Worm (Caenorhabditis elegans): ENCODE results near the gene lgc-27.

Gene lgc-27

DNA sequence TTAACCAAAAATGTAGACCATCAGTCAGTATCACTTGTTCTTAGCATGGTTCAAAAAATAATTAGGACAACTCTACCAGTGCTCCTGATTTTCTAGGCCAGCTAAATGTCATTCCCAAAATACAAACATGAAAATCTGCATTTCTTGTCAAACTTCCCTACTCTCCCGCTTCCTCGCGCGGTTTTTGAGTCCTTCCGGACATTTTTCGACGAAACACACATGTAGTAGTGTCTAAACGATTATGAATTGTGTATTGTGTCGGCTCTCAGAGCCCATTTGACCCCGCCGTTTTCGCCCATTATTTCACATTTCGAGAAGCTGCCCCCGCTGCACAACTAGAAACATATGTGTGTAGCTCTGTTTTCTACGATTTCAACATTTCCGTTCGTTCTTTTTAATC, 22.3 kb upstream of the lgc-27 start, which contains the start of gene F35D11.1:
F35D11.1 (plus strand) TSS at position 301 of the 400 bp plus-strand sequence.
- TF ChIP-seq gei-17 (GFP tag; optimal IDR thresholded peaks at IDR 0.05) = no peak
- TF ChIP-seq nhr-90 (tag; optimal IDR thresholded peaks at IDR 0.05) = no peak
- no peak for TF ChIP-seq xnd-1 (tag; optimal IDR thresholded peaks at IDR 0.05)
- no peak for TF ChIP-seq B0019.2 (GFP tag; conservative IDR thresholded peaks at IDR 0.05)
- TF ChIP-seq ztf-26 (tag; optimal IDR thresholded peaks at IDR 0.05) = no peak
- no peak for TF ChIP-seq F37B4.10 (GFP tag; IDR thresholded peaks at IDR 0.05)
- TF ChIP-seq F22D6.2 (tag; optimal IDR thresholded peaks at IDR 0.05) = no peak
- no peak for TF ChIP-seq mcd-1 (GFP tag; IDR thresholded peaks at IDR 0.05)
- TF ChIP-seq let-607 (tag; optimal IDR thresholded peaks at IDR 0.05) = no peak
- TF ChIP-seq sea-2 (GFP tag; IDR thresholded peaks at IDR 0.05) = no peak
- no peak for TF ChIP-seq tbx-9 (tag; optimal IDR thresholded peaks at IDR 0.05; ENCODE audit: borderline replicate concordance)
- TF ChIP-seq ama-1 (optimal IDR thresholded peaks at IDR 0.05) = no peak
- TF ChIP-seq ama-1 (GFP tag; optimal IDR thresholded peaks at IDR 0.05) = no peak
- no peak for TF ChIP-seq nhr-120 (GFP tag; IDR thresholded peaks at IDR 0.05)
- no peak for TF ChIP-seq F33H1.4 (GFP tag; IDR thresholded peaks at IDR 0.05)
- TF ChIP-seq hlh-12 (tag; optimal IDR thresholded peaks at IDR 0.05) = no peak
- TF ChIP-seq lin-26 (GFP tag; IDR thresholded peaks at IDR 0.05) = no peak

DNA sequence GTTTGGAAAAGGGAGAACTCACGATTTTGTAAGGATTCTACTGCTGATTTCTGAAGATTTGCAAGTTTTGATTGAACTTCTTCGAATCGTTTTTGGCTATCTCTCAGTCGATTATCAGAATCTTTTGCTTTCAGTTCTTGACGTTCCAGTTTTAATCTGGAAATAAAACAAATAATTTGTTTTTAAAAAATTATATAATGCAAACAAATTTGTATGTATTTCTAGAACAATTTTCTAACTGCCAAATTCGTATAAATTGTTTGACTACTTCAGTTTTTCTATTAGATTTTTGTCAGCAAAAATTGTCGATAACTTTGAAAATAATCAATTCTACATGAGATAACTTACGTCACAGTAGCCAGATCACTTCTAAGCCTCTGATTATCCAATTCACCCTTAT, 17.4 kb upstream of the lgc-27 start:
- TF ChIP-seq him-1 (tag; optimal IDR thresholded peaks at IDR 0.05) (no peak), tbx-9 (tag; optimal IDR thresholded peaks at IDR 0.05; ENCODE audit: borderline replicate concordance) (no peak), efl-1 (GFP tag; optimal IDR thresholded peaks at IDR 0.05) (no peak), hlh-26 (GFP tag; conservative IDR thresholded peaks at IDR 0.05) (no peak), ceh-91 (GFP tag; IDR thresholded peaks at IDR 0.05) (no peak), gei-17 (GFP tag; optimal IDR thresholded peaks at IDR 0.05) (no peak), Y95B8A.8 (GFP tag; IDR thresholded peaks at IDR 0.05) (no peak), B0035.1 (tag; optimal IDR thresholded peaks at IDR 0.05) (no peak), ztf-28 (GFP tag; IDR thresholded peaks at IDR 0.05) (no peak), Y53F4B.3 (GFP tag; IDR thresholded peaks at IDR 0.05) (no peak), lsl-1 (GFP tag; optimal IDR thresholded peaks at IDR 0.05) (no peak), tlf-1 (GFP tag; optimal IDR thresholded peaks at IDR 0.05) (no peak), nhr-90 (tag; optimal IDR thresholded peaks at IDR 0.05) (no peak)

DNA sequence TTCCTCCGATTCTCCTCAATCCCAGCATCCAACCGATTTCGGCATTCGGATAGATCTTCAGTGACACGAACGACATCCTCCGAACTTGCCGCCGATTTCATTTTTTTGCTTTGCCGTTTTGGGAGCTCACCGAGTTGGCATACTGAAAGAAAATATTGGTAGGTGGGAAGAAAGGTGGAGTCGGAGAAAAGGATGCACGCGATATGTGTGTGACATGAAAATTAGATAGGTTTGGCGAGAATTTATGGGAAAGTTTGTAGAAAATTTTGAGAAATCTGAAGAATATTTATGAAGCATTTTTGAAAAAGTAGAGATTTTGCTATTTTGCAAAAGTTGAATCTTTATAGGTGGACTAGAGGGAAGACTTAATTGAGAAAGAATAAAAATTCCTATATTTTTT, 10.6 kb upstream of the lgc-27 start, which contains the start of gene che-10:
che-10 (minus strand) TSS at position 101 of the 400 bp plus-strand sequence.
- no peak for TF ChIP-seq athp-1 (tag; optimal IDR thresholded peaks at IDR 0.05)
- TF ChIP-seq ets-4 (GFP tag; optimal IDR thresholded peaks at IDR 0.05) = no peak
- no peak for TF ChIP-seq K11D2.4 (GFP tag; IDR thresholded peaks at IDR 0.05)
- no peak for TF ChIP-seq hmg-1.2 (GFP tag; IDR thresholded peaks at IDR 0.05)
- TF ChIP-seq lin-40 (tag; optimal IDR thresholded peaks at IDR 0.05) = no peak
- no peak for TF ChIP-seq chd-7 (tag; optimal IDR thresholded peaks at IDR 0.05)
- no peak for TF ChIP-seq ceh-40 (GFP tag; IDR thresholded peaks at IDR 0.05)
- TF ChIP-seq ZK185.1 (tag; optimal IDR thresholded peaks at IDR 0.05; ENCODE audit: poor library complexity, severe bottlenecking) = no peak
- no peak for TF ChIP-seq Y79H2A.3 (GFP tag; conservative IDR thresholded peaks at IDR 0.05)
- TF ChIP-seq ccch-3 (GFP tag; optimal IDR thresholded peaks at IDR 0.05) = no peak
- no peak for TF ChIP-seq nhr-90 (tag; optimal IDR thresholded peaks at IDR 0.05)
- no peak for TF ChIP-seq Y53G8AR.9 (GFP tag; conservative IDR thresholded peaks at IDR 0.05)
- TF ChIP-seq bed-2 (GFP tag; IDR thresholded peaks at IDR 0.05) = no peak
- TF ChIP-seq hlh-26 (GFP tag; conservative IDR thresholded peaks at IDR 0.05) = no peak
